Worm (Caenorhabditis elegans) whole organism, late embryonic: ENCODE results near the gene atp-2.

ENCODE experiments used
- C08G9.2 ChIP-seq: sonication (generic microtip); optimal IDR thresholded peaks from 2 replicates; lab custom pipeline; 2016; ENCODE audit warnings: mild to moderate bottlenecking, missing genetic modification characterization, moderate library complexity, missing compliant biosample characterization
- K09A11.1 ChIP-seq: sonication (generic microtip); optimal IDR thresholded peaks from 2 replicates; lab custom pipeline; 2017; ENCODE audit warnings: antibody characterized with exemption, mild to moderate bottlenecking, missing genetic modification characterization, missing compliant biosample characterization; ENCODE audit not compliant: insufficient read depth
- Y22D7AL.16 ChIP-seq: sonication (generic microtip); optimal IDR thresholded peaks from 2 replicates; lab custom pipeline; 2016; ENCODE audit warnings: missing genetic modification characterization, missing compliant biosample characterization
- ama-1 ChIP-seq: fragments of 150-350 bp; optimal IDR thresholded peaks from 2 replicates; lab custom pipeline; 2014
- ceh-2 ChIP-seq: sonication (generic microtip); optimal IDR thresholded peaks from 2 replicates; lab custom pipeline; 2016; ENCODE audit warnings: missing genotype, missing genetic modification characterization, missing compliant biosample characterization
- ceh-22 ChIP-seq: sonication (generic microtip); optimal IDR thresholded peaks from 2 replicates; lab custom pipeline; 2017; ENCODE audit warnings: missing biosample characterization, missing genetic modification characterization
- ceh-31 ChIP-seq: sonication (generic microtip); optimal IDR thresholded peaks from 2 replicates; lab custom pipeline; 2016; ENCODE audit warnings: missing genetic modification characterization, missing compliant biosample characterization
- ceh-48 ChIP-seq: sonication (generic microtip); optimal IDR thresholded peaks from 2 replicates; lab custom pipeline; 2016; ENCODE audit warnings: missing genetic modification characterization, inconsistent platforms, missing compliant biosample characterization
- ceh-6 ChIP-seq: fragments of 200-800 bp; sonication (Bioruptor generic); optimal IDR thresholded peaks from 2 replicates; lab custom pipeline; 2018; ENCODE audit warnings: mild to moderate bottlenecking, missing genetic modification characterization, missing compliant biosample characterization
- ceh-9 ChIP-seq: sonication (generic microtip); optimal IDR thresholded peaks from 2 replicates; lab custom pipeline; 2016; ENCODE audit warnings: mild to moderate bottlenecking, missing genetic modification characterization, inconsistent platforms, missing compliant biosample characterization
- dmd-4 ChIP-seq: sonication (generic microtip); optimal IDR thresholded peaks from 2 replicates; lab custom pipeline; 2016; ENCODE audit warnings: borderline replicate concordance, missing genetic modification characterization, missing compliant biosample characterization
- dve-1 ChIP-seq: sonication (generic microtip); optimal IDR thresholded peaks from 2 replicates; lab custom pipeline; 2017; ENCODE audit warnings: antibody characterized with exemption, mild to moderate bottlenecking, missing genetic modification characterization, missing compliant biosample characterization
- elt-2 ChIP-seq: sonication (generic microtip); optimal IDR thresholded peaks from 2 replicates; lab custom pipeline; 2016; ENCODE audit warnings: missing genetic modification reagents, missing genetic modification characterization, missing compliant biosample characterization
- elt-4 ChIP-seq: sonication (generic microtip); optimal IDR thresholded peaks from 2 replicates; lab custom pipeline; 2016; ENCODE audit warnings: missing genetic modification characterization, missing compliant biosample characterization
- ets-4 ChIP-seq: sonication (generic microtip); optimal IDR thresholded peaks from 2 replicates; lab custom pipeline; 2016; ENCODE audit warnings: missing genetic modification characterization, missing compliant biosample characterization
- eyg-1 ChIP-seq: sonication (generic microtip); optimal IDR thresholded peaks from 2 replicates; lab custom pipeline; 2016; ENCODE audit warnings: missing genotype, missing genetic modification characterization, missing compliant biosample characterization
- fax-1 ChIP-seq: sonication (generic microtip); optimal IDR thresholded peaks from 2 replicates; lab custom pipeline; 2016; ENCODE audit warnings: missing genotype, missing genetic modification characterization, missing compliant biosample characterization
- fkh-6 ChIP-seq: sonication (generic microtip); optimal IDR thresholded peaks from 2 replicates; lab custom pipeline; 2016; ENCODE audit warnings: missing genetic modification characterization, missing compliant biosample characterization
- gmeb-2 ChIP-seq: sonication (generic microtip); optimal IDR thresholded peaks from 2 replicates; lab custom pipeline; 2016; ENCODE audit warnings: missing genetic modification characterization, inconsistent platforms, missing compliant biosample characterization
- hlh-30 ChIP-seq: sonication (generic microtip); optimal IDR thresholded peaks from 2 replicates; lab custom pipeline; 2017; ENCODE audit warnings: antibody characterized with exemption, missing genetic modification characterization, missing compliant biosample characterization; ENCODE audit not compliant: insufficient read depth
- hlh-8 ChIP-seq: sonication (generic microtip); optimal IDR thresholded peaks from 2 replicates; lab custom pipeline; 2016; ENCODE audit warnings: missing genotype, missing genetic modification characterization, missing compliant biosample characterization
- lim-6 ChIP-seq: sonication (generic microtip); optimal IDR thresholded peaks from 2 replicates; lab custom pipeline; 2016; ENCODE audit warnings: missing genetic modification characterization, missing compliant biosample characterization
- lin-11 ChIP-seq: fragments of 200-800 bp; sonication (Bioruptor generic); optimal IDR thresholded peaks from 2 replicates; lab custom pipeline; 2018; ENCODE audit warnings: mild to moderate bottlenecking, missing genetic modification characterization, missing compliant biosample characterization
- mec-3 ChIP-seq: sonication (generic microtip); optimal IDR thresholded peaks from 2 replicates; lab custom pipeline; 2016; ENCODE audit warnings: borderline replicate concordance, missing genetic modification characterization, missing compliant biosample characterization
- nfya-1 ChIP-seq: sonication (generic microtip); optimal IDR thresholded peaks from 2 replicates; lab custom pipeline; 2017; ENCODE audit warnings: missing genetic modification characterization, mild to moderate bottlenecking, missing compliant biosample characterization, antibody characterized with exemption, moderate library complexity
- npax-4 ChIP-seq: sonication (generic microtip); optimal IDR thresholded peaks from 2 replicates; lab custom pipeline; 2016; ENCODE audit warnings: missing genetic modification characterization, missing compliant biosample characterization
- odd-2 ChIP-seq: sonication (generic microtip); optimal IDR thresholded peaks from 2 replicates; lab custom pipeline; 2017; ENCODE audit warnings: antibody characterized with exemption, mild to moderate bottlenecking, missing genetic modification characterization, missing compliant biosample characterization
- pat-9 ChIP-seq: fragments of 200-800 bp; sonication (Bioruptor generic); optimal IDR thresholded peaks from 2 replicates; lab custom pipeline; 2018; ENCODE audit warnings: mild to moderate bottlenecking, missing genetic modification characterization, moderate library complexity, missing compliant biosample characterization
- pha-2 ChIP-seq: sonication (generic microtip); optimal IDR thresholded peaks from 2 replicates; lab custom pipeline; 2017; ENCODE audit warnings: mild to moderate bottlenecking, missing genetic modification characterization, missing compliant biosample characterization
- pha-4 ChIP-seq: fragments of 150-350 bp; optimal IDR thresholded peaks from 2 replicates; lab custom pipeline; 2018; ENCODE audit warnings: missing biosample characterization, missing genetic modification reagents, missing genetic modification characterization
- pqm-1 ChIP-seq: sonication (generic microtip); optimal IDR thresholded peaks from 2 replicates; lab custom pipeline; 2016; ENCODE audit warnings: missing genetic modification characterization, missing compliant biosample characterization
- pros-1 ChIP-seq: fragments of 150-350 bp; optimal IDR thresholded peaks from 2 replicates; lab custom pipeline; 2014; ENCODE audit warnings: missing biosample characterization, missing genetic modification reagents, missing genetic modification characterization
- ref-2 ChIP-seq: sonication (generic microtip); optimal IDR thresholded peaks from 2 replicates; lab custom pipeline; 2016; ENCODE audit warnings: missing genetic modification characterization, missing compliant biosample characterization
- sdc-2 ChIP-seq: sonication (generic microtip); optimal IDR thresholded peaks from 2 replicates; lab custom pipeline; 2016; ENCODE audit warnings: missing genotype, missing genetic modification characterization, missing compliant biosample characterization
- sox-2 ChIP-seq: fragments of 200-800 bp; sonication (Bioruptor generic); IDR thresholded peaks from 2 replicates; pipeline ENCODE4 v1.3.6; 2022; ENCODE audit warnings: missing genetic modification reagents, missing genetic modification characterization, missing compliant biosample characterization
- sox-4 ChIP-seq: sonication (generic microtip); optimal IDR thresholded peaks from 2 replicates; lab custom pipeline; 2017; ENCODE audit warnings: mild to moderate bottlenecking, missing genetic modification characterization, inconsistent platforms, missing compliant biosample characterization
- syd-9 ChIP-seq: sonication (generic microtip); optimal IDR thresholded peaks from 2 replicates; lab custom pipeline; 2016; ENCODE audit warnings: mild to moderate bottlenecking, missing genetic modification characterization, moderate library complexity, missing compliant biosample characterization
- tbx-2 ChIP-seq: sonication (generic microtip); optimal IDR thresholded peaks from 2 replicates; lab custom pipeline; 2016; ENCODE audit warnings: missing genetic modification characterization, missing compliant biosample characterization
- tbx-7 ChIP-seq: sonication (generic microtip); optimal IDR thresholded peaks from 2 replicates; lab custom pipeline; 2016; ENCODE audit warnings: missing genotype, missing genetic modification characterization, missing compliant biosample characterization
- ttx-3 ChIP-seq: sonication (generic microtip); optimal IDR thresholded peaks from 2 replicates; lab custom pipeline; 2016; ENCODE audit warnings: missing genetic modification reagents, missing genetic modification characterization, missing compliant biosample characterization
- unc-42 ChIP-seq: sonication (generic microtip); optimal IDR thresholded peaks from 2 replicates; lab custom pipeline; 2016; ENCODE audit warnings: missing genotype, missing genetic modification characterization, missing compliant biosample characterization
- unc-86 ChIP-seq: sonication (generic microtip); optimal IDR thresholded peaks from 2 replicates; lab custom pipeline; 2016; ENCODE audit warnings: missing genetic modification characterization, missing compliant biosample characterization
- zip-5 ChIP-seq: sonication (generic microtip); optimal IDR thresholded peaks from 2 replicates; lab custom pipeline; 2016; ENCODE audit warnings: missing genetic modification characterization, missing compliant biosample characterization

Gene atp-2

DNA sequence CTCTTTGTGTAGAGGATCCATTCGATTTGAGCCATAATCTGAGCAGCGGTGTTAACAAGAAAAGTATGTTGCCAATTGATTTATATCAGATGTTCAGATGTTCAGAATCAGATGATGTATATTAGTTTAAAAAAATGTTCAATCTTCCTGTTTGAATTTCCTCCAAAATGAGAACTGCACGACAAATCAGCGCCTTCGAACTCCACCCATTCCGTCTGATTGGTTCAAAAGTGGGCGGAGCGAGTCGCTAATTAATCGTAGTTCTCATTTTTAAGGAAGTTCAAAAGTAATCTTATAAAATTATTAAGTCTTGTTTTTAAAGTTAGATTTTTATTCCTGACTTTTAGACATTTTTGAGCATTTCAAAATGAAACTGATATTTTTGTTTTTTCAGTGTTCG, 49.1 kb upstream of the atp-2 start:
- TF ChIP-seq ref-2 (tag; lab: Kevin White, UChicago), result no peak
- TF ChIP-seq nfya-1 (tag; lab: Kevin White, UChicago), result peak; percentile 54

DNA sequence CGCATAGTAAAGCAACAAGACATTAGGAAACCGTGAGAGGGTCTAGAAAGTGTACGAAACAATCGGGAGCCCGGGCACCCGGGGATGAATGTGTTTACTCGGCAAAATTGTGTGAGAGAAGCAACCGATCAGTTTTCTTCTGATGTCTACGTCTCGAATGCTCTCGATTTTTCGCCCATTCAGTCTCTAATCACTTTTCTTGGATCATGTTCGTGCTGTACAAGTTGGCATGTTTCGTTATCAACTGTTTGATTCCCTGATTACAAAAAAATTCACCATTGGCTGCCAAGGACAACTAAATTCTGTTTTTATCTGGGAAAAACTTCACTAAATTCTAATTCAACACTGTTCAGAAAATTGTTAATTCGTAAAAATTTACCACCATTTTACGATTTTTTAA, 47.6 kb upstream of the atp-2 start:
- TF ChIP-seq C08G9.2 (no peak), eyg-1 (tag; lab: Kevin White, UChicago) (no peak), lim-6 (tag; lab: Kevin White, UChicago) (no peak), ceh-48 (no peak)

DNA sequence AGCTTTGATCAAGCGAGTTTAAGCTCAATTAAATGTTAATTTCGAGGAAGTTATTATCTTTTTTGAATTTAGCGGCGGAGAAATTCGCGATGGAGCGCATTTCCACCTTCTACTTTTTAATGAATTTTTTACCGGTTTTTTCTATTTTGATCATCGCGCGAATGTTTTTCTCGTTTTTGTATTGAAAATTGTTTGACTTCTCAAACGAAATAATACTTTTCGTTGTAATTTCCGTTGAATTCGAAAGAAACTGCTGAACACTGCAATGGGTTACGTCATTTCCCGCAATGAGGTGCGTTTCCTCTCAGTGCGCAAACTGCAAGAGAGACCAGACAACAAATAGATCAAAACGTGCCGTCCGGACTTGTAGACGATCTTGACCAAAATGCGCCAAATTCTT, 47.0 kb upstream of the atp-2 start:
- TF ChIP-seq odd-2 (tag; lab: Kevin White, UChicago), result no peak
- TF ChIP-seq syd-9, result no peak
- TF ChIP-seq ceh-9, result no peak
- no peak for TF ChIP-seq dmd-4 (tag; lab: Kevin White, UChicago)
- TF ChIP-seq C08G9.2, result no peak
- TF ChIP-seq pha-2 (tag; lab: Kevin White, UChicago), result no peak
- no peak for TF ChIP-seq ref-2 (tag; lab: Kevin White, UChicago)
- no peak for TF ChIP-seq fkh-6 (tag; lab: Kevin White, UChicago)
- TF ChIP-seq sox-4 (tag; lab: Kevin White, UChicago), result no peak
- no peak for TF ChIP-seq pat-9
- TF ChIP-seq unc-86 (tag; lab: Kevin White, UChicago), result no peak
- TF ChIP-seq hlh-8, result no peak
- no peak for TF ChIP-seq K09A11.1 (tag; lab: Kevin White, UChicago)
- TF ChIP-seq pha-4, result no peak
- no peak for TF ChIP-seq npax-4 (tag; lab: Kevin White, UChicago)
- TF ChIP-seq pqm-1 (tag; lab: Kevin White, UChicago), result no peak
- TF ChIP-seq lin-11 (tag; lab: Kevin White, UChicago), result no peak

DNA sequence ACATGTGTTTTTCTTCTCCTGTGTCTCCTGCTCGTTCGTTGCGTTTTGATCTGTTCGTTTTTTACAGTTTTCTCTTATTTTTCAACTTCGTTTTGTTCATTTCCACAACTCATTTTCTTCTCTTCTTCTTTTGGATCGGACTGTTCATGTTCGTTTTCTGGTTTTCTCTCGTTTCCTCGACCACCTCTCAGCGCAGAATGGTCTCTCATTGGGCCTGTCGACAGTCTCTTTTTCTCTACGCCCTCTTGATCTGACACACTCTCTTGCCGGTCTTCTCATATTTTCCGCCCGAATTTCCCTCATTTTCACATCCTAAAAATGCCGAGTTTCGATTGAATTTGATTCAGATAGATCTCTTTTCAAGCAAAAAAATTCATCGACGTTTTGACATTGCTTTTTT, 46.6 kb upstream of the atp-2 start:
- TF ChIP-seq eyg-1 (tag; lab: Kevin White, UChicago), result no peak
- TF ChIP-seq C08G9.2, result no peak
- TF ChIP-seq sdc-2 (tag; lab: Kevin White, UChicago), result no peak
- TF ChIP-seq zip-5 (tag; lab: Kevin White, UChicago), result no peak
- TF ChIP-seq gmeb-2 (tag; lab: Kevin White, UChicago), result no peak
- no peak for TF ChIP-seq sox-2 (GFP tag; lab: Robert Waterston, UW)
- no peak for TF ChIP-seq Y22D7AL.16 (tag; lab: Kevin White, UChicago)
- no peak for TF ChIP-seq pqm-1 (tag; lab: Kevin White, UChicago)
- TF ChIP-seq lim-6 (tag; lab: Kevin White, UChicago), result no peak
- no peak for TF ChIP-seq elt-2 (tag; lab: Kevin White, UChicago)
- TF ChIP-seq ceh-31, result no peak
- TF ChIP-seq tbx-2, result no peak
- no peak for TF ChIP-seq sox-4 (tag; lab: Kevin White, UChicago)
- no peak for TF ChIP-seq ets-4 (tag; lab: Kevin White, UChicago)
- no peak for TF ChIP-seq pros-1 (tag; lab: Kevin White, UChicago)
- no peak for TF ChIP-seq ama-1 (lab: Kevin White, UChicago)
- no peak for TF ChIP-seq ceh-22 (tag; lab: Kevin White, UChicago)
- TF ChIP-seq pha-2 (tag; lab: Kevin White, UChicago), result no peak
- TF ChIP-seq dve-1 (tag; lab: Kevin White, UChicago), result no peak
- TF ChIP-seq, all 69 proteins: peak for 0

DNA sequence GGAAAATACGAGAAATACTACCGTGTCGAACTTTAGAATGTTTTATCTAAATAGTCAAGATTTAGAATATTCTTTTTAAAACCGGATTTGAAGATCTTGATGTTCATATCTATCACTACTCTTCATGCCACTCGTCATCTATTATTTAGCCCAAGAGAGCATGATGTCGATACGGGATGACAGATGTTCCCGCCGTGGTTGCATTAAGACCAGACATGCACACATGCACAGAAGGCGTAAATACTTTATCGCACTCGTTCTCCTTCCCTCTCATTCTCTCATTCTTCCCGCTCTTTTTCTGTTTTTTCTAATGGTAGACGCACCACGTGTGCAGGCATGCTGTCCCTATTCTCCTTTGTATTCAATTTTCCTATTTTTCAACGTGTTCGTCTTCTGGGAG, 44.8 kb upstream of the atp-2 start:
- no peak for TF ChIP-seq pha-4
- TF ChIP-seq hlh-8, result peak; percentile 40
- no peak for TF ChIP-seq ceh-22 (tag; lab: Kevin White, UChicago)
- TF ChIP-seq unc-42, result peak; percentile 33
- no peak for TF ChIP-seq tbx-2
- no peak for TF ChIP-seq ceh-2
- no peak for TF ChIP-seq tbx-7
- TF ChIP-seq mec-3 (tag; lab: Kevin White, UChicago), result no peak
- TF ChIP-seq ttx-3 (tag; lab: Kevin White, UChicago), result no peak
- TF ChIP-seq fkh-6 (tag; lab: Kevin White, UChicago), result no peak
- TF ChIP-seq fax-1, result no peak
- no peak for TF ChIP-seq elt-4 (tag; lab: Kevin White, UChicago)
- TF ChIP-seq K09A11.1 (tag; lab: Kevin White, UChicago), result no peak
- TF ChIP-seq hlh-30 (tag; lab: Kevin White, UChicago), result peak; percentile 50
- TF ChIP-seq ceh-6, result no peak
